Worm (Caenorhabditis elegans): Measurements from ENCODE around the gene fbxa-52.

fbxa-52 gene

ce11 chrX:1668748-1669147 lies 43.7 kb downstream of the fbxa-52 start, which contains the start of gene R09H3.3:
R09H3.3 (minus strand) TSS chrX:1668848.
- TF ChIP-seq tlf-1 (GFP tag; optimal IDR thresholded peaks at IDR 0.05) (no peak), rpc-1 (optimal IDR thresholded peaks at IDR 0.05) (no peak), rpc-1 (tag; optimal IDR thresholded peaks at IDR 0.05) (no peak), nhr-120 (GFP tag; IDR thresholded peaks at IDR 0.05) (no peak), K11D2.4 (GFP tag; IDR thresholded peaks at IDR 0.05) (no peak), lir-1 (GFP tag; conservative IDR thresholded peaks at IDR 0.05) (no peak), F10E7.11 (tag; optimal IDR thresholded peaks at IDR 0.05) (no peak), let-607 (tag; optimal IDR thresholded peaks at IDR 0.05) (no peak), lin-54 (GFP tag; optimal IDR thresholded peaks at IDR 0.05) (no peak), hmg-20 (GFP tag; IDR thresholded peaks at IDR 0.05) (no peak), atf-7 (tag; optimal IDR thresholded peaks at IDR 0.05) (no peak), ztf-25 (GFP tag; IDR thresholded peaks at IDR 0.05) (no peak), fkh-3 (tag; optimal IDR thresholded peaks at IDR 0.05) (no peak), ceh-91 (GFP tag; IDR thresholded peaks at IDR 0.05) (no peak), chd-7 (tag; optimal IDR thresholded peaks at IDR 0.05) (no peak), mxl-1 (tag; optimal IDR thresholded peaks at IDR 0.05) (no peak), Y53G8AR.9 (GFP tag; conservative IDR thresholded peaks at IDR 0.05) (no peak), ztf-18 (tag; optimal IDR thresholded peaks at IDR 0.05) (no peak), Y53F4B.3 (GFP tag; IDR thresholded peaks at IDR 0.05) (no peak), zfh-2 (GFP tag; conservative IDR thresholded peaks at IDR 0.05) (no peak), dox-1 (GFP tag; IDR thresholded peaks at IDR 0.05) (no peak)

ce11 chrX:1667056-1667455 lies 45.4 kb downstream of the fbxa-52 start:
- TF ChIP-seq F10E7.11 (tag; optimal IDR thresholded peaks at IDR 0.05) (no peak), sea-2 (GFP tag; IDR thresholded peaks at IDR 0.05) (no peak)

- no peak for TF ChIP-seq Y53F4B.3 (GFP tag; IDR thresholded peaks at IDR 0.05)
These were observed 47.5 kb downstream of the fbxa-52 start, which contains the start of gene R09H3.2 for ce11 chrX:1664925-1665324. R09H3.2 (minus strand) TSS chrX:1665025.
